Worm (Caenorhabditis elegans) whole organism, L1 larva: ENCODE measurements around the gene F46C8.3.

Experiments used
- nhr-11 ChIP-seq: fragments of 150-350 bp; optimal IDR thresholded peaks from 2 replicates; lab custom pipeline; 2014; ENCODE audit warnings: missing biosample characterization, missing genetic modification characterization
- snu-23 ChIP-seq: sonication (generic microtip); optimal IDR thresholded peaks from 2 replicates; lab custom pipeline; 2016; ENCODE audit warnings: missing genetic modification characterization, missing compliant biosample characterization

ce11 chrX:7548158-7548557, 22.8 kb downstream of the F46C8.3 start, which contains the start of gene F46C8.1:
- TF ChIP-seq snu-23: no peak
- TF ChIP-seq nhr-11 (tag; lab: Kevin White, UChicago): no peak
